Worm (Caenorhabditis elegans) whole organism, young adult: ENCODE results near the gene nrf-5.

Experiments
- B0336.3 ChIP-seq: fragments of 200-800 bp; sonication (Bioruptor generic); IDR thresholded peaks from 2 replicates; pipeline ENCODE4 v1.3.6; 2022; ENCODE audit warnings: missing genetic modification characterization, missing compliant biosample characterization
- D2030.7 ChIP-seq: fragments of 200-800 bp; sonication (Bioruptor generic); IDR thresholded peaks from 2 replicates; pipeline ENCODE4 v1.3.6; 2022; ENCODE audit warnings: missing genetic modification reagents, missing genetic modification characterization, missing compliant biosample characterization
- F10E7.11 ChIP-seq: sonication (generic microtip); optimal IDR thresholded peaks from 2 replicates; lab custom pipeline; 2017; ENCODE audit warnings: mild to moderate bottlenecking, missing genetic modification characterization, moderate library complexity, missing compliant biosample characterization
- F33H1.4 ChIP-seq: fragments of 200-800 bp; sonication (Bioruptor generic); IDR thresholded peaks from 2 replicates; pipeline ENCODE4 v1.3.6; 2022; ENCODE audit warnings: missing genetic modification reagents, missing genetic modification characterization, missing compliant biosample characterization
- F55B11.4 ChIP-seq: sonication (generic microtip); optimal IDR thresholded peaks from 2 replicates; lab custom pipeline; 2016; ENCODE audit warnings: missing compliant biosample characterization, missing genetic modification characterization, borderline replicate concordance; ENCODE audit not compliant: insufficient read depth
- Y95B8A.8 ChIP-seq: fragments of 200-800 bp; sonication (Bioruptor generic); IDR thresholded peaks from 2 replicates; pipeline ENCODE4 v1.3.6; 2022; ENCODE audit warnings: missing genetic modification reagents, missing genetic modification characterization, missing compliant biosample characterization
- akir-1 ChIP-seq: fragments of 200-800 bp; sonication (Bioruptor generic); optimal IDR thresholded peaks from 2 replicates; lab custom pipeline; 2018; ENCODE audit warnings: mild to moderate bottlenecking, missing genetic modification characterization, moderate library complexity, missing compliant biosample characterization
- aptf-3 ChIP-seq: fragments of 200-800 bp; sonication (Bioruptor generic); IDR thresholded peaks from 2 replicates; pipeline ENCODE4 v1.3.6; 2022; ENCODE audit warnings: missing genetic modification characterization, missing compliant biosample characterization
- attf-5 ChIP-seq: fragments of 200-800 bp; sonication (Bioruptor generic); optimal IDR thresholded peaks from 2 replicates; lab custom pipeline; 2018; ENCODE audit warnings: mild to moderate bottlenecking, missing genetic modification characterization, missing compliant biosample characterization
- attf-6 ChIP-seq: fragments of 200-800 bp; sonication (Bioruptor generic); IDR thresholded peaks from 2 replicates; pipeline ENCODE4 v1.3.6; 2022; ENCODE audit warnings: missing genetic modification reagents, missing genetic modification characterization, missing compliant biosample characterization
- ceh-91 ChIP-seq: fragments of 200-800 bp; sonication (Bioruptor generic); IDR thresholded peaks from 2 replicates; pipeline ENCODE4 v1.3.6; 2022; ENCODE audit warnings: missing genetic modification reagents, missing genetic modification characterization, missing compliant biosample characterization
- chd-7 ChIP-seq: sonication (generic microtip); optimal IDR thresholded peaks from 2 replicates; lab custom pipeline; 2016; ENCODE audit warnings: mild to moderate bottlenecking, missing genetic modification characterization, moderate library complexity, missing compliant biosample characterization
- dox-1 ChIP-seq: fragments of 200-800 bp; sonication (Bioruptor generic); IDR thresholded peaks from 2 replicates; pipeline ENCODE4 v1.3.6; 2022; ENCODE audit warnings: missing genetic modification reagents, missing genetic modification characterization, missing compliant biosample characterization
- egl-18 ChIP-seq: fragments of 200-800 bp; sonication (Bioruptor generic); IDR thresholded peaks from 2 replicates; pipeline ENCODE4 v1.3.6; 2022; ENCODE audit warnings: missing genetic modification reagents, missing genetic modification characterization, missing compliant biosample characterization
- hmg-1.2 ChIP-seq: fragments of 200-800 bp; sonication (Bioruptor generic); IDR thresholded peaks from 2 replicates; pipeline ENCODE4 v1.3.6; 2022; ENCODE audit warnings: missing genetic modification reagents, missing genetic modification characterization, missing compliant biosample characterization
- hsf-1 ChIP-seq: fragments of 200-800 bp; sonication (Bioruptor generic); IDR thresholded peaks from 2 replicates; pipeline ENCODE4 v1.3.6; 2022; ENCODE audit warnings: missing genetic modification reagents, missing genetic modification characterization, missing compliant biosample characterization
- lag-1 ChIP-seq: fragments of 200-800 bp; sonication (Bioruptor generic); IDR thresholded peaks from 2 replicates; pipeline ENCODE4 v1.3.6; 2022; ENCODE audit warnings: missing genetic modification reagents, missing genetic modification characterization, missing compliant biosample characterization
- lin-26 ChIP-seq: fragments of 200-800 bp; sonication (Bioruptor generic); IDR thresholded peaks from 2 replicates; pipeline ENCODE4 v1.3.6; 2022; ENCODE audit warnings: missing genetic modification reagents, missing genetic modification characterization, missing compliant biosample characterization
- lir-1 ChIP-seq: fragments of 200-800 bp; sonication (Bioruptor generic); conservative IDR thresholded peaks from 2 replicates; pipeline ENCODE4 v1.3.6; 2022; ENCODE audit warnings: missing genetic modification reagents, missing genetic modification characterization, missing compliant biosample characterization
- lsl-1 ChIP-seq: fragments of 200-800 bp; sonication (Bioruptor generic); optimal IDR thresholded peaks from 2 replicates; lab custom pipeline; 2018; ENCODE audit warnings: mild to moderate bottlenecking, missing genetic modification characterization, moderate library complexity, missing compliant biosample characterization
- madf-10 ChIP-seq: sonication (generic microtip); optimal IDR thresholded peaks from 2 replicates; lab custom pipeline; 2016; ENCODE audit warnings: mild to moderate bottlenecking, missing genetic modification characterization, missing compliant biosample characterization
- madf-3 ChIP-seq: fragments of 200-800 bp; sonication (Bioruptor generic); IDR thresholded peaks from 2 replicates; pipeline ENCODE4 v1.3.6; 2022; ENCODE audit warnings: missing genetic modification reagents, missing genetic modification characterization, missing compliant biosample characterization
- madf-6 ChIP-seq: fragments of 200-800 bp; sonication (Bioruptor generic); IDR thresholded peaks from 2 replicates; pipeline ENCODE4 v1.3.6; 2022; ENCODE audit warnings: missing genetic modification reagents, missing genetic modification characterization, missing compliant biosample characterization
- madf-8 ChIP-seq: fragments of 200-800 bp; sonication (Bioruptor generic); conservative IDR thresholded peaks from 2 replicates; pipeline ENCODE4 v1.3.6; 2022; ENCODE audit warnings: missing genetic modification reagents, missing genetic modification characterization, missing compliant biosample characterization
- mcd-1 ChIP-seq: fragments of 200-800 bp; sonication (Bioruptor generic); IDR thresholded peaks from 2 replicates; pipeline ENCODE4 v1.3.6; 2022; ENCODE audit warnings: missing genetic modification reagents, missing genetic modification characterization, missing compliant biosample characterization
- nfya-1 ChIP-seq: sonication (generic microtip); optimal IDR thresholded peaks from 2 replicates; lab custom pipeline; 2017; ENCODE audit warnings: antibody characterized with exemption, missing compliant biosample characterization, missing genetic modification characterization, borderline replicate concordance; ENCODE audit not compliant: insufficient read depth
- nfyb-1 ChIP-seq: fragments of 200-800 bp; sonication (Bioruptor generic); IDR thresholded peaks from 2 replicates; pipeline ENCODE4 v1.3.6; 2022; ENCODE audit warnings: missing genetic modification reagents, missing genetic modification characterization, missing compliant biosample characterization
- nhr-179 ChIP-seq: sonication (generic microtip); optimal IDR thresholded peaks from 2 replicates; lab custom pipeline; 2016; ENCODE audit warnings: mild to moderate bottlenecking, missing genetic modification characterization, missing compliant biosample characterization
- nhr-80 ChIP-seq: sonication (generic microtip); optimal IDR thresholded peaks from 2 replicates; lab custom pipeline; 2016; ENCODE audit warnings: missing genetic modification characterization, missing compliant biosample characterization
- pha-4 ChIP-seq: fragments of 150-350 bp; sonication (generic microtip); optimal IDR thresholded peaks from 2 replicates; lab custom pipeline; 2014; ENCODE audit warnings: missing biosample characterization, missing genetic modification reagents, missing genetic modification characterization
- snpc-1.3 ChIP-seq: sonication (generic microtip); optimal IDR thresholded peaks from 2 replicates; lab custom pipeline; 2017; ENCODE audit warnings: missing genetic modification characterization, mild to moderate bottlenecking, missing compliant biosample characterization, antibody characterized with exemption, moderate library complexity, missing genotype, missing genetic modification reagents; ENCODE audit not compliant: insufficient read depth
- snpc-3.4 ChIP-seq: sonication (generic microtip); optimal IDR thresholded peaks from 2 replicates; lab custom pipeline; 2017; ENCODE audit warnings: missing genetic modification characterization, mild to moderate bottlenecking, missing compliant biosample characterization, antibody characterized with exemption, moderate library complexity, missing genotype, missing genetic modification reagents
- snpc-4 ChIP-seq, 5 experiments: fragments of 150-350 bp in 1 of 5; sonication (generic microtip) in 4 of 5; optimal IDR thresholded peaks; 2 replicates each; lab custom pipeline; 2014 to 2018; ENCODE audit warnings: missing genetic modification characterization in 5 of 5, missing biosample characterization in 3 of 5, antibody characterized with exemption in 2 of 5, mild to moderate bottlenecking in 2 of 5, missing compliant biosample characterization in 2 of 5, missing genotype in 2 of 5, moderate library complexity in 2 of 5, missing genetic modification reagents in 1 of 5
- tbx-9 ChIP-seq: sonication (generic microtip); optimal IDR thresholded peaks from 2 replicates; lab custom pipeline; 2016; ENCODE audit warnings: borderline replicate concordance, missing genetic modification characterization, inconsistent platforms, missing compliant biosample characterization
- tlf-1 ChIP-seq: fragments of 200-800 bp; sonication (Bioruptor generic); optimal IDR thresholded peaks from 2 replicates; lab custom pipeline; 2018; ENCODE audit warnings: mild to moderate bottlenecking, missing genetic modification characterization, missing compliant biosample characterization
- xnd-1 ChIP-seq: sonication (generic microtip); optimal IDR thresholded peaks from 2 replicates; lab custom pipeline; 2016; ENCODE audit warnings: missing genotype, missing genetic modification reagents, missing genetic modification characterization, missing compliant biosample characterization
- ztf-18 ChIP-seq: sonication (generic microtip); optimal IDR thresholded peaks from 2 replicates; lab custom pipeline; 2016; ENCODE audit warnings: missing genotype, mild to moderate bottlenecking, missing genetic modification characterization, missing compliant biosample characterization
- ztf-6 ChIP-seq: fragments of 200-800 bp; sonication (Bioruptor generic); IDR thresholded peaks from 2 replicates; pipeline ENCODE4 v1.3.6; 2022; ENCODE audit warnings: missing genetic modification reagents, missing genetic modification characterization, missing compliant biosample characterization

Gene nrf-5

DNA sequence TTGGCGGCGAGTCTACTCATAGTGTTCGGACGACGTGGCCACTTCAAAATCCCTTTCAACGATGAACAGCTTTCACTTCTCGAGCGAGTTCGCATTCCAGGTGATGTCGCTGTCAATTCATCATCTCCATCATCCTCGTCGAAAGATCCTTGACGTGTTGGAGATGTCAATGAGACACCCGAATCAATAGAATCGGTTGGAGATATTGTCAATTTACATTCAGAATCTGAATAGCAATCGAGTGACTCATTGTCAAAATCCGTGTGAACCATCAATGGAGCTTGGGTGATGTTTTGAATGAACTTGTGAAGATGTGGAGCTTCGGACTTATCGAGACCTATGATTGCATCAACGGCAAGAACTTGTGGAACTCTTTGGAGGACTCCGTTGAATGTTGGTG lies 42.3 kb upstream of the nrf-5 start:
- TF ChIP-seq ztf-18 (tag; lab: Kevin White, UChicago) (no peak), F55B11.4 (tag; lab: Kevin White, UChicago) (no peak), madf-3 (GFP tag; lab: Robert Waterston, UW) (no peak), ceh-91 (GFP tag; lab: Robert Waterston, UW) (no peak), lir-1 (no peak), ztf-6 (GFP tag; lab: Robert Waterston, UW) (no peak), madf-6 (GFP tag; lab: Robert Waterston, UW) (no peak), chd-7 (tag; lab: Kevin White, UChicago) (no peak), madf-10 (tag; lab: Kevin White, UChicago) (no peak), hmg-1.2 (GFP tag; lab: Robert Waterston, UW) (no peak), egl-18 (GFP tag; lab: Robert Waterston, UW) (no peak), F10E7.11 (no peak), lsl-1 (no peak), madf-8 (GFP tag; lab: Robert Waterston, UW) (no peak), nhr-179 (no peak)

DNA sequence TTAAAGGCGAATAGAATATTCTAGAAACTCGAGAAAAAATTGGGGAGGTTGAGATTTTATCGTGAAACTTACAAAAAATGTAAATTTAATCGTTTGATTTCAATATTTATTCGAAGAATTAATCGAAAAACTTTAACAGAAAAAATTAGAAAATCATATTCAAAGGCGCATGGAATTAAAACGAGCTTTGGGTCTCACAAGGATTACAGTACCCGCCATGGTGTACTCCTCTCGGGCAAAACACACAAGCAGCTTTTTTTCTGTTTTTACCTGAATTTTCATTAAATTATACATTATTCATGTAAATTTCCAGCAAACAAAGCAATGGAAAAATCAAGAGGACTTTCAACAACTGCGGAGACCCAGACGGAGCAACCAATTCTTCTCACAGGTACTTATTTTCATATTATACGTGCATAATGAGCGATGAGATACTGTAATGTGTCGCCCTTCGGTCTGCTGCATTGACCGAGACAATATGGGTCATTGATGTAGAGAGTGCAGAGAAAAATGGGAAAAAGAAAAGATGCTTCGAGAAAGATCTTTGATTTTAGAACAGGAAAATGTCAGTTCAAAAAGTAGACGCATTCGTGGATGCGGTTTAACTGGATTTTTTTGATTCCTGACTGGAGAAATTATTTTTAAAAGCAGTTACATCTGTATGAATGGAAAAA lies 40.7 kb upstream of the nrf-5 start, which contains the start of the genes F53C11.4 and F53C11.5:
F53C11.4 (minus strand) TSS at position 128 of the 674 bp plus-strand sequence.
F53C11.5 (plus strand) TSS at position 325 of the 674 bp plus-strand sequence.
- TF ChIP-seq tlf-1, result peak; percentile 28
- TF ChIP-seq dox-1 (GFP tag; lab: Robert Waterston, UW), result peak; percentile 53; the same call in 1 of the 2 replicates
- TF ChIP-seq ztf-18 (tag; lab: Kevin White, UChicago), result no peak
- no peak for TF ChIP-seq B0336.3 (GFP tag; lab: Robert Waterston, UW)
- TF ChIP-seq lsl-1, result peak; percentile 88
- peak; percentile 13 for TF ChIP-seq attf-5 (GFP tag; lab: Kevin White, UChicago)
- peak; percentile 76 for TF ChIP-seq hsf-1 (GFP tag; lab: Robert Waterston, UW)
- TF ChIP-seq tbx-9, result no peak
- TF ChIP-seq lin-26, result no peak
- TF ChIP-seq snpc-4 (GFP tag; optimal IDR thresholded peaks at IDR 0.05; lab: Kevin White, UChicago), result peak; percentile 20
- peak in 2 of 4 experiments; percentile 18 to 42 for TF ChIP-seq snpc-4 (tag; optimal IDR thresholded peaks at IDR 0.05; lab: Kevin White, UChicago)
- TF ChIP-seq nhr-80 (tag; lab: Kevin White, UChicago), result peak; percentile 33
- no peak for TF ChIP-seq attf-6 (GFP tag; lab: Robert Waterston, UW)
- no peak for TF ChIP-seq F10E7.11
- TF ChIP-seq mcd-1 (GFP tag; lab: Robert Waterston, UW), result peak; percentile 14; the same call in 1 of the 2 replicates
- peak; percentile 35; the same call in 1 of the 2 replicates for TF ChIP-seq hmg-1.2 (GFP tag; lab: Robert Waterston, UW)
- no peak for TF ChIP-seq Y95B8A.8 (GFP tag; lab: Robert Waterston, UW)
- peak; percentile 25; the same call in 1 of the 2 replicates for TF ChIP-seq D2030.7 (GFP tag; lab: Robert Waterston, UW)
- TF ChIP-seq madf-8 (GFP tag; lab: Robert Waterston, UW), result peak; percentile 59
- no peak for TF ChIP-seq lag-1 (GFP tag; lab: Robert Waterston, UW)
- TF ChIP-seq snpc-1.3 (tag; lab: Kevin White, UChicago), result peak; percentile 9
- peak; percentile 79 for TF ChIP-seq madf-6 (GFP tag; lab: Robert Waterston, UW)
- no peak for TF ChIP-seq nfyb-1 (GFP tag; lab: Robert Waterston, UW)
- peak; percentile 27 for TF ChIP-seq snpc-3.4 (tag; lab: Kevin White, UChicago)
- peak; percentile 75 for TF ChIP-seq pha-4 (tag; lab: Kevin White, UChicago)
- no peak for TF ChIP-seq nfya-1
- no peak for TF ChIP-seq aptf-3 (GFP tag; lab: Robert Waterston, UW)
- TF ChIP-seq ztf-6 (GFP tag; lab: Robert Waterston, UW), result no peak
- peak; percentile 54 for TF ChIP-seq xnd-1
- TF ChIP-seq F33H1.4 (GFP tag; lab: Robert Waterston, UW), result peak; percentile 89
- TF ChIP-seq akir-1 (GFP tag; lab: Kevin White, UChicago), result no peak
